Fruit fly (Drosophila melanogaster) S2 (cell line): Measurements from ENCODE around the gene apolpp.

Experiments
- CG8478 ChIP-seq: fragments of >200 bp; optimal IDR thresholded peaks from 2 replicates; lab custom pipeline; 2018
- CTCF ChIP-seq, 2 experiments: fragments of >200 bp; optimal IDR thresholded peaks; 2 replicates each; lab custom pipeline; 2018

apolpp gene

DNA sequence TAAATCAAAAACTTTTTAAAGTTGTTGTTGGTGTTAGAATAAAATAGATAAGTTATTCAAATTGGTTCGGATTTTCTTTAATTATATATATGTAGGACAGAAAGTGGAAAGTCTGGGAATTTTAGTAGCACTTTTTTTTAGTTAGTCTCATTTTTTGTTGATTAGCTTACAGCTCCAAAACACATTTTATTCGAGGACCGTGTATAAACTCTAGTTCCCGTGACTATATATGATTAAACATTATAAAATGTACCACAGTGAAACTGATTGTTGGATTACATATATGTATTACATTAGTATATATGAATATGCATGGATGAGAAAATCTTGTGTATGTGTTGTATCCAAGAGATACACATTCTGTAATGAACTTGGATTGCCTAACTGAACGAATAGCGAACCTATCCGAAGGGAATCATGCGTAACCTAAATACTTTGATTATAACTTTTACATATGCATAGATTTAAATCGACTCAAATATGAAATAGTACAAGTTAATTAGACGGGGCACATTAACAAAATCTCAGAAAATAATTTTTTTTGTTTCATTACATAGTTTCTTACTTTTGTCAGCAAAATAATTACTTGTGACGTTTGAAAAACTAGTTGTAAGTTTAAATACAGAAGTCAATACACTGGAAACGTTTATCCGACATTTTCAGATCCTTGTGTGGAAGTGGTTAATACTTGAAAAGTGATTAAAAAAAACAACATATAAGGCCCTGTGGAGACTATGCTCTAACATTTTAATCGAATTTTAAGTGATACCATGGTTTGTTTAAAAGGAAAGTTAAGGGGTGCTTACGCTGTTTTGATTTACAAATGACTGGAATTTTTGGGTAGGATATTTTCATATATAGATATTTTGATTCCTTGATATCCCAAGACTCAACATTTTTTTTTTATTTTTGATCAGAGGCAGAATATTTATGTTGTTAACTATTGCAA, 62.2 kb downstream of the apolpp start, which contains the start of gene Cals:
Cals (minus strand) TSS at position 700 of the 949 bp plus-strand sequence.
- TF ChIP-seq CTCF (optimal IDR thresholded peaks at IDR 0.05; lab: Kevin White, UChicago) (no peak), CG8478 (lab: Kevin White, UChicago) (no peak)

DNA sequence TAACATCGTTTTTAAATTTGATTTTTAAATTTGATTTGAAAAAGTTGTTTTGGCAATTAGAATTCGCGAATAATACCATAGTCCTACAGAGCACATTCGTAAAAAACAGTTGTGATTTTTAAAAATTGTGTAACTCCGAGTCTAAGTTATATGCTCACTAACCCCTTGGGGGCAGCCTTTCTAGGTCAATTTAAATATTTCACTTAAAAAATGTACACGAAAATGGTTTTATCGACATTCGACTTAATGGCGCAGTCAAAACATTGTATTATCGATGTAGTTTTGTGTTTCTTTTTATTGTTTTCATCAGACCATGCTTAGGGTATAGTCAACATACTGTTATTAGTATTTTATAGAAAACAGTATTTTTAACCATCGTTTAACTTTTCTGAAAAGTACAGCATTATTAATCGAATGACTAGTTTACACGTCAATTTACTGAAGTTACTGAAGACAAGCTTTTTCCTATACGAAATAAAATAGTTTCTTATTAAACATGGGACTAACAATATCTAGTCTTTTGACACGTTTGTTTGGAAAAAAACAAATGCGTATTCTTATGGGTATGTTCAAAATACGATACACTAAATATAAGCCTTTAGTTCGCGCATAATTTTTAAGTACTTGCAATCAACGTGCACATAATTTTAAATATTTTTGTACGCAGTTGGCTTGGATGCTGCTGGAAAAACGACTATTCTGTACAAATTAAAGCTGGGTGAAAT, 63.2 kb downstream of the apolpp start, which contains the start of gene Arf4:
Arf4 (plus strand) TSS at position 399 of the 725 bp plus-strand sequence.
- TF ChIP-seq CTCF (optimal IDR thresholded peaks at IDR 0.05; lab: Kevin White, UChicago) (no peak), CG8478 (lab: Kevin White, UChicago) (no peak)

DNA sequence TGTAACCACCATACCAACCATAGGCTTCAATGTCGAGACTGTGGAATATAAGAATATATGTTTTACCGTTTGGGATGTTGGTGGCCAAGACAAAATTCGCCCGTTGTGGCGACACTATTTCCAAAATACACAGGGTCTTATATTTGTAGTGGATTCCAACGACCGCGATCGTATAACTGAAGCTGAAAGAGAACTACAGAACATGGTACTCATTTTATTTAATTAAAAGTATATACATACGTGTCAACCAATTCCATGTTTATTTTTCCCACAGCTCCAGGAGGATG, 63.7 kb downstream of the apolpp start:
- TF ChIP-seq CG8478 (lab: Kevin White, UChicago) (no peak), CTCF (optimal IDR thresholded peaks at IDR 0.05; lab: Kevin White, UChicago) (no peak)

DNA sequence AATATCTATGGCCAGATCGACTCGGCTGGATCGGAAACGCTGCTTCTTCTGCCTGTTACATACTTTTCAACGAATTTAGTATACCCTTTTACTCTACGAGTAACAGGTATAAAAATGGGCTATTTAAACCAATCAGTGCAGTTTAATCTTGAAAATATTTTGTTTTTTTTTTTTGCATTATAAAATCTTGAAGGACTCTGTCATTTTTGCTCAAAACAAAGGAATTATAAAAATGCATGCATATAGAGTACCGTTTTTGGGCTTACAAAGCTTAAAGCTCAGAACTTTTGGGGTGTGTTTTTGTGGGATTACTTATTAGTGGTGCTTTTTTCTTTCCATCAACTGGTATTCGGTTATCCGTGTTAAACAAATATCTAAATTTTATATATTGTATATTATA, 65.5 kb downstream of the apolpp start, which contains the start of gene CG11155:
CG11155 (plus strand) TSS at position 313 of the 400 bp plus-strand sequence.
- no peak for TF ChIP-seq CG8478 (lab: Kevin White, UChicago)
- TF ChIP-seq CTCF (optimal IDR thresholded peaks at IDR 0.05; lab: Kevin White, UChicago) = no peak
